Fruit fly (Drosophila melanogaster): Measurements from ENCODE around the gene brn.

The brn gene

dm6 chrX:4104132-4104531 is at the start of gene brn, which contains the start of gene Xpac:
TSS of gene brn (plus strand) at chrX:4104342.
TSS of gene Xpac (minus strand) at chrX:4104197.
- TF ChIP-seq Myc (optimal IDR thresholded peaks at IDR 0.05) (no peak), h (optimal IDR thresholded peaks at IDR 0.05) (no peak), Sin3A (optimal IDR thresholded peaks at IDR 0.05) (no peak), ttk (optimal IDR thresholded peaks at IDR 0.05) (no peak), insv (optimal IDR thresholded peaks at IDR 0.05) (no peak), psq (optimal IDR thresholded peaks at IDR 0.05) (no peak)

- no peak for TF ChIP-seq Sin3A (optimal IDR thresholded peaks at IDR 0.05)
These were observed 42.6 kb upstream of the brn start for dm6 chrX:4061502-4061901.

- TF ChIP-seq ttk (optimal IDR thresholded peaks at IDR 0.05) (no peak), psq (optimal IDR thresholded peaks at IDR 0.05) (no peak), insv (optimal IDR thresholded peaks at IDR 0.05) (no peak), h (optimal IDR thresholded peaks at IDR 0.05) (no peak), Myc (optimal IDR thresholded peaks at IDR 0.05) (no peak), Sin3A (optimal IDR thresholded peaks at IDR 0.05) (no peak)
These were observed 28.7 kb upstream of the brn start, which contains the start of gene CG43689 for dm6 chrX:4075430-4075829. TSS of gene CG43689 (plus strand) at chrX:4075743.

- TF ChIP-seq Myc (optimal IDR thresholded peaks at IDR 0.05) (no peak), insv (optimal IDR thresholded peaks at IDR 0.05) (no peak), Sin3A (optimal IDR thresholded peaks at IDR 0.05) (no peak), h (optimal IDR thresholded peaks at IDR 0.05) (no peak), ttk (optimal IDR thresholded peaks at IDR 0.05) (no peak), psq (optimal IDR thresholded peaks at IDR 0.05) (no peak)
These were observed 15.0 kb upstream of the brn start for dm6 chrX:4089012-4089649.

dm6 chrX:4100824-4101368 is 3.2 kb upstream of the brn start, which contains the start of the genes Cmtr1 and CG15375:
TSS of gene Cmtr1 (minus strand) at chrX:4101031.
TSS of gene CG15375 (plus strand) at chrX:4101318.
- no peak for TF ChIP-seq psq (optimal IDR thresholded peaks at IDR 0.05)

dm6 chrX:4105830-4106233 is 1.7 kb downstream of the brn start, which contains the start of gene cib:
TSS of gene cib (plus strand) at chrX:4106113.
- TF ChIP-seq ttk (optimal IDR thresholded peaks at IDR 0.05) (no peak), Myc (optimal IDR thresholded peaks at IDR 0.05) (no peak), insv (optimal IDR thresholded peaks at IDR 0.05) (no peak), h (optimal IDR thresholded peaks at IDR 0.05) (no peak), psq (optimal IDR thresholded peaks at IDR 0.05) (no peak), Sin3A (optimal IDR thresholded peaks at IDR 0.05) (no peak)

- TF ChIP-seq insv (optimal IDR thresholded peaks at IDR 0.05) (no peak), ttk (optimal IDR thresholded peaks at IDR 0.05) (no peak), h (optimal IDR thresholded peaks at IDR 0.05) (no peak), Myc (optimal IDR thresholded peaks at IDR 0.05) (no peak), psq (optimal IDR thresholded peaks at IDR 0.05) (no peak), Sin3A (optimal IDR thresholded peaks at IDR 0.05) (no peak)
These were observed 2.1 kb downstream of the brn start for dm6 chrX:4106240-4106639.

- TF ChIP-seq Sin3A (optimal IDR thresholded peaks at IDR 0.05) (no peak), ttk (optimal IDR thresholded peaks at IDR 0.05) (no peak), Myc (optimal IDR thresholded peaks at IDR 0.05) (no peak), insv (optimal IDR thresholded peaks at IDR 0.05) (no peak), h (optimal IDR thresholded peaks at IDR 0.05) (no peak), psq (optimal IDR thresholded peaks at IDR 0.05) (no peak)
These were observed 2.6 kb downstream of the brn start for dm6 chrX:4106756-4107155.

- no peak for TF ChIP-seq insv (optimal IDR thresholded peaks at IDR 0.05)
- no peak for TF ChIP-seq h (optimal IDR thresholded peaks at IDR 0.05)
These were observed 3.3 kb downstream of the brn start for dm6 chrX:4107261-4108113.

dm6 chrX:4108114-4108439 is 3.9 kb downstream of the brn start:
- TF ChIP-seq Myc (optimal IDR thresholded peaks at IDR 0.05): no peak
- TF ChIP-seq insv (optimal IDR thresholded peaks at IDR 0.05): no peak
- no peak for TF ChIP-seq ttk (optimal IDR thresholded peaks at IDR 0.05)

- no peak for TF ChIP-seq ttk (optimal IDR thresholded peaks at IDR 0.05)
- no peak for TF ChIP-seq insv (optimal IDR thresholded peaks at IDR 0.05)
- TF ChIP-seq psq (optimal IDR thresholded peaks at IDR 0.05): no peak
- TF ChIP-seq Myc (optimal IDR thresholded peaks at IDR 0.05): no peak
- no peak for TF ChIP-seq Sin3A (optimal IDR thresholded peaks at IDR 0.05)
- TF ChIP-seq h (optimal IDR thresholded peaks at IDR 0.05): no peak
These were observed 4.6 kb downstream of the brn start for dm6 chrX:4108612-4109173.

- no peak for TF ChIP-seq insv (optimal IDR thresholded peaks at IDR 0.05)
These were observed 9.6 kb downstream of the brn start, which contains the start of the genes dgt4 and Nsun2 for dm6 chrX:4113698-4114216. TSS of gene dgt4 (plus strand) at chrX:4113701. TSS of gene Nsun2 (minus strand) at chrX:4113734.
